Fruit fly (Drosophila melanogaster) whole organism, wandering third instar larva: ENCODE measurements around the gene CG7368.

Source experiments
- CG32264 ChIP-seq: fragments of 200-800 bp; sonication (Bioruptor generic); optimal IDR thresholded peaks from 2 replicates; lab custom pipeline; 2016; ENCODE audit warnings: missing biosample characterization, missing genetic modification characterization
- CrebA ChIP-seq: fragments of 200-800 bp; sonication (Bioruptor generic); optimal IDR thresholded peaks from 2 replicates; lab custom pipeline; 2016; ENCODE audit warnings: missing biosample characterization, mild to moderate bottlenecking, missing genetic modification characterization, borderline replicate concordance
- Hnf4 ChIP-seq: fragments of 200-800 bp; sonication (Bioruptor generic); optimal IDR thresholded peaks from 2 replicates; lab custom pipeline; 2016; ENCODE audit warnings: missing biosample characterization, mild to moderate bottlenecking, missing genetic modification characterization
- N ChIP-seq: fragments of >200 bp; optimal IDR thresholded peaks from 2 replicates; lab custom pipeline; 2018; ENCODE audit warnings: missing biosample characterization, missing external identifiers, missing genetic modification characterization
- brk ChIP-seq: fragments of 200-800 bp; sonication (Bioruptor generic); optimal IDR thresholded peaks from 2 replicates; lab custom pipeline; 2016; ENCODE audit warnings: missing biosample characterization, mild to moderate bottlenecking, missing genetic modification characterization
- fru ChIP-seq: fragments of 200-800 bp; sonication (Bioruptor generic); optimal IDR thresholded peaks from 3 replicates; lab custom pipeline; 2016; ENCODE audit warnings: missing biosample characterization, mild to moderate bottlenecking, missing genetic modification characterization
- lola ChIP-seq: fragments of >200 bp; optimal IDR thresholded peaks from 2 replicates; lab custom pipeline; 2017; ENCODE audit warnings: missing biosample characterization, missing genetic modification characterization
- psq ChIP-seq: fragments of 200-800 bp; sonication (Bioruptor generic); optimal IDR thresholded peaks from 3 replicates; lab custom pipeline; 2017; ENCODE audit warnings: missing biosample characterization, mild to moderate bottlenecking, missing genetic modification characterization, moderate library complexity
- sv ChIP-seq: fragments of 200-800 bp; sonication (Bioruptor generic); optimal IDR thresholded peaks from 3 replicates; lab custom pipeline; 2016; ENCODE audit warnings: missing biosample characterization, missing genetic modification characterization

- TF ChIP-seq lola = no peak
- TF ChIP-seq brk (GFP tag; lab: Kevin White, UChicago) = no peak
- no peak for TF ChIP-seq psq (GFP tag; lab: Kevin White, UChicago)
- TF ChIP-seq CrebA = no peak
- TF ChIP-seq CG32264 = no peak
- no peak for TF ChIP-seq fru
- no peak for TF ChIP-seq sv (GFP tag; lab: Kevin White, UChicago)
- no peak for TF ChIP-seq Hnf4 (GFP tag; lab: Kevin White, UChicago)
- no peak for TF ChIP-seq N (GFP tag; lab: Kevin White, UChicago)
Measured at dm6 chr3L:11620001-11620400, 23.0 kb downstream of the CG7368 start, which contains the start of gene Muc68Ca.
